Fruit fly (Drosophila melanogaster): Measurements from ENCODE around the gene r-l.

r-l gene

dm6 chr3R:21046927-21047326, 26.2 kb downstream of the r-l start, which contains the start of gene CG31207:
CG31207 (minus strand) TSS chr3R:21047027.
- TF ChIP-seq woc (GFP tag; optimal IDR thresholded peaks at IDR 0.05), result no peak
- no peak for TF ChIP-seq Abd-B (GFP tag; optimal IDR thresholded peaks at IDR 0.05)
- no peak for TF ChIP-seq Mio (GFP tag; optimal IDR thresholded peaks at IDR 0.05)
- TF ChIP-seq CG32264 (GFP tag; optimal IDR thresholded peaks at IDR 0.05), result no peak
- TF ChIP-seq N (GFP tag; optimal IDR thresholded peaks at IDR 0.05), result no peak
- TF ChIP-seq Hr83 (GFP tag; optimal IDR thresholded peaks at IDR 0.05; ENCODE audit: poor library complexity, severe bottlenecking), result no peak
- no peak for TF ChIP-seq Myc (optimal IDR thresholded peaks at IDR 0.05)
- TF ChIP-seq rgr (GFP tag; optimal IDR thresholded peaks at IDR 0.05), result no peak

- TF ChIP-seq Dfd (GFP tag; optimal IDR thresholded peaks at IDR 0.05), result no peak
- TF ChIP-seq OdsH (GFP tag; optimal IDR thresholded peaks at IDR 0.05), result no peak
- no peak for TF ChIP-seq Mio (GFP tag; optimal IDR thresholded peaks at IDR 0.05)
- TF ChIP-seq N (GFP tag; optimal IDR thresholded peaks at IDR 0.05), result no peak
- TF ChIP-seq ey (GFP tag; optimal IDR thresholded peaks at IDR 0.05), result no peak
- no peak for TF ChIP-seq foxo (GFP tag; optimal IDR thresholded peaks at IDR 0.05)
- no peak for TF ChIP-seq CG32264 (GFP tag; optimal IDR thresholded peaks at IDR 0.05)
- no peak for TF ChIP-seq pan (optimal IDR thresholded peaks at IDR 0.05)
- no peak for TF ChIP-seq sv (GFP tag; optimal IDR thresholded peaks at IDR 0.05)
- no peak for TF ChIP-seq dsf (GFP tag; optimal IDR thresholded peaks at IDR 0.05; ENCODE audit: borderline replicate concordance)
- TF ChIP-seq Vsx2 (GFP tag; optimal IDR thresholded peaks at IDR 0.05; ENCODE audit: partially characterized antibody), result no peak
- TF ChIP-seq brk (GFP tag; optimal IDR thresholded peaks at IDR 0.05), result no peak
- no peak for TF ChIP-seq Hnf4 (GFP tag; optimal IDR thresholded peaks at IDR 0.05)
- no peak for TF ChIP-seq lola (GFP tag; optimal IDR thresholded peaks at IDR 0.05)
- no peak for TF ChIP-seq Abd-B (GFP tag; optimal IDR thresholded peaks at IDR 0.05)
- TF ChIP-seq tai (GFP tag; optimal IDR thresholded peaks at IDR 0.05), result no peak
- no peak for TF ChIP-seq CG9705 (GFP tag; optimal IDR thresholded peaks at IDR 0.05)
- no peak for TF ChIP-seq psq (GFP tag; optimal IDR thresholded peaks at IDR 0.05)
- TF ChIP-seq GATAd (GFP tag; optimal IDR thresholded peaks at IDR 0.05), result no peak
Measured at dm6 chr3R:21045742-21046141, 27.4 kb downstream of the r-l start, which contains the start of gene CG31189. CG31189 (minus strand) TSS chr3R:21045842.

dm6 chr3R:21043549-21044118, 29.5 kb downstream of the r-l start, which contains the start of gene CG12278:
CG12278 (plus strand) TSS chr3R:21044068.
- TF ChIP-seq Hnf4 (GFP tag; optimal IDR thresholded peaks at IDR 0.05) (no peak), sv (GFP tag; optimal IDR thresholded peaks at IDR 0.05) (no peak), Myc (optimal IDR thresholded peaks at IDR 0.05) (no peak), h (GFP tag; optimal IDR thresholded peaks at IDR 0.05) (no peak), brk (GFP tag; optimal IDR thresholded peaks at IDR 0.05) (no peak), Dfd (GFP tag; optimal IDR thresholded peaks at IDR 0.05) (no peak), dsf (GFP tag; optimal IDR thresholded peaks at IDR 0.05; ENCODE audit: borderline replicate concordance) (no peak), Vsx2 (GFP tag; optimal IDR thresholded peaks at IDR 0.05; ENCODE audit: partially characterized antibody) (no peak), CG32264 (GFP tag; optimal IDR thresholded peaks at IDR 0.05) (no peak), pan (optimal IDR thresholded peaks at IDR 0.05) (no peak), fru (GFP tag; optimal IDR thresholded peaks at IDR 0.05) (no peak)

dm6 chr3R:21042399-21042798, 30.7 kb downstream of the r-l start, which contains the start of gene Dhc93AB:
Dhc93AB (minus strand) TSS chr3R:21042499.
- TF ChIP-seq psq (GFP tag; optimal IDR thresholded peaks at IDR 0.05) (no peak), N (GFP tag; optimal IDR thresholded peaks at IDR 0.05) (no peak), Dfd (GFP tag; optimal IDR thresholded peaks at IDR 0.05) (no peak), rgr (GFP tag; optimal IDR thresholded peaks at IDR 0.05) (no peak)

- no peak for TF ChIP-seq tai (GFP tag; optimal IDR thresholded peaks at IDR 0.05)
- TF ChIP-seq OdsH (GFP tag; optimal IDR thresholded peaks at IDR 0.05), result no peak
- no peak for TF ChIP-seq HLH106 (tag; optimal IDR thresholded peaks at IDR 0.05)
- TF ChIP-seq br (GFP tag; optimal IDR thresholded peaks at IDR 0.05), result no peak
- TF ChIP-seq usp (GFP tag; optimal IDR thresholded peaks at IDR 0.05), result no peak
Measured at dm6 chr3R:21025508-21025907, 47.6 kb downstream of the r-l start.

dm6 chr3R:21023902-21024541, 49.1 kb downstream of the r-l start, which contains the start of gene peg:
peg (minus strand) TSS chr3R:21024163.
- TF ChIP-seq Myc (optimal IDR thresholded peaks at IDR 0.05) (no peak), foxo (GFP tag; optimal IDR thresholded peaks at IDR 0.05) (no peak), dmrt93B (GFP tag; optimal IDR thresholded peaks at IDR 0.05) (no peak), jim (GFP tag; optimal IDR thresholded peaks at IDR 0.05) (no peak), sage (GFP tag; optimal IDR thresholded peaks at IDR 0.05) (peak; percentile 9), lola (GFP tag; optimal IDR thresholded peaks at IDR 0.05) (no peak), HLH106 (tag; optimal IDR thresholded peaks at IDR 0.05) (peak; percentile 9), CrebA (GFP tag; optimal IDR thresholded peaks at IDR 0.05; ENCODE audit: borderline replicate concordance) (peak; percentile 68), br (GFP tag; optimal IDR thresholded peaks at IDR 0.05) (peak; percentile 37), psq (GFP tag; optimal IDR thresholded peaks at IDR 0.05) (no peak), Jra (GFP tag; optimal IDR thresholded peaks at IDR 0.05) (no peak), pan (optimal IDR thresholded peaks at IDR 0.05) (no peak), h (GFP tag; optimal IDR thresholded peaks at IDR 0.05) (no peak), Hr83 (GFP tag; optimal IDR thresholded peaks at IDR 0.05; ENCODE audit: poor library complexity, severe bottlenecking) (no peak), Dfd (GFP tag; optimal IDR thresholded peaks at IDR 0.05) (no peak), Hr78 (GFP tag; optimal IDR thresholded peaks at IDR 0.05) (no peak), dl (GFP tag; optimal IDR thresholded peaks at IDR 0.05; ENCODE audit: insufficient read depth in 1 of 2, partially characterized antibody in 2 of 2) (no peak), woc (GFP tag; optimal IDR thresholded peaks at IDR 0.05) (no peak), ey (GFP tag; optimal IDR thresholded peaks at IDR 0.05) (no peak), OdsH (GFP tag; optimal IDR thresholded peaks at IDR 0.05) (no peak), CG32264 (GFP tag; optimal IDR thresholded peaks at IDR 0.05) (no peak), Abd-B (GFP tag; optimal IDR thresholded peaks at IDR 0.05) (no peak), CG9705 (GFP tag; optimal IDR thresholded peaks at IDR 0.05) (no peak)
